Worm (Caenorhabditis elegans) whole organism, late embryonic: Measurements from ENCODE around the gene nhr-162.

Experiments used
- fkh-10 ChIP-seq: fragments of 150-350 bp; optimal IDR thresholded peaks from 2 replicates; lab custom pipeline; 2014; ENCODE audit warnings: missing biosample characterization, missing genetic modification reagents, missing genetic modification characterization
- syd-9 ChIP-seq: sonication (generic microtip); optimal IDR thresholded peaks from 2 replicates; lab custom pipeline; 2016; ENCODE audit warnings: mild to moderate bottlenecking, missing genetic modification characterization, moderate library complexity, missing compliant biosample characterization

DNA sequence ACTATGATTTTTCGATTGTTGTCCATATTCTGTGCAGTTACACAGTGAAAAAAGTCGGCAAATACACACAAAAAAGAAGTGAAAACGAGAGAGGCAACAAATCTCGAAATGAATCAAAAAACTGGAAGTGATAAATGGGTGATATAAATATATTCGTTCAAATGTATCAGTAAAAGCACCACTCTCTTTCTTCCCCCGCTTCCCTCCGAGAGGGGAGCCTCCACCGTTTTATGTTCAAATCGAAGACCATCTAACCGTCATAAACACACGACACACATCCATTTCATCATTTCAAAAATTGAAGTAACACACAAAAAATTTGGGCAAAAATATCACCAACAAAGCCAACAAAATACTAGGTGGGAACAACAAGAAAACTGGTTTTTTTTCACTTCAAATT lies 35.4 kb upstream of the nhr-162 start, which contains the start of gene F20A1.6:
- no peak for TF ChIP-seq fkh-10 (GFP tag; lab: Kevin White, UChicago)
- no peak for TF ChIP-seq syd-9 (tag; lab: Kevin White, UChicago)
